Worm (Caenorhabditis elegans) whole organism, early embryonic: Measurements from ENCODE around the gene rpl-22.

Source experiments
- F13C5.2 ChIP-seq: sonication (generic microtip); optimal IDR thresholded peaks from 2 replicates; lab custom pipeline; 2017; ENCODE audit warnings: mild to moderate bottlenecking, missing genetic modification characterization, inconsistent platforms, missing compliant biosample characterization
- aly-1 ChIP-seq: sonication (generic microtip); optimal IDR thresholded peaks from 2 replicates; lab custom pipeline; 2016; ENCODE audit warnings: missing genetic modification characterization, missing compliant biosample characterization
- ama-1 ChIP-seq: fragments of 150-350 bp; optimal IDR thresholded peaks from 2 replicates; lab custom pipeline; 2014
- ceh-13 ChIP-seq: fragments of 200-800 bp; sonication (Bioruptor generic); optimal IDR thresholded peaks from 2 replicates; lab custom pipeline; 2018; ENCODE audit warnings: mild to moderate bottlenecking, missing genetic modification characterization, missing compliant biosample characterization
- ceh-36 ChIP-seq: sonication (generic microtip); optimal IDR thresholded peaks from 2 replicates; lab custom pipeline; 2016; ENCODE audit warnings: missing genetic modification characterization, inconsistent platforms, missing compliant biosample characterization
- flt-1 ChIP-seq: fragments of 200-800 bp; sonication (Bioruptor generic); IDR thresholded peaks from 2 replicates; pipeline ENCODE4 v1.3.6; 2022; ENCODE audit warnings: missing genetic modification characterization, missing compliant biosample characterization
- hmg-4 ChIP-seq: fragments of 200-800 bp; sonication (Bioruptor generic); optimal IDR thresholded peaks from 2 replicates; lab custom pipeline; 2018; ENCODE audit warnings: mild to moderate bottlenecking, missing genetic modification characterization, missing compliant biosample characterization
- hnd-1 ChIP-seq: sonication (generic microtip); optimal IDR thresholded peaks from 2 replicates; lab custom pipeline; 2016; ENCODE audit warnings: missing genetic modification characterization, missing compliant biosample characterization
- pes-1 ChIP-seq: fragments of 200-800 bp; sonication (Bioruptor generic); IDR thresholded peaks from 2 replicates; pipeline ENCODE4 v1.3.6; 2022; ENCODE audit warnings: missing genetic modification reagents, missing genetic modification characterization, missing compliant biosample characterization
- scrt-1 ChIP-seq: fragments of 200-800 bp; sonication (Bioruptor generic); IDR thresholded peaks from 2 replicates; pipeline ENCODE4 v1.3.6; 2022; ENCODE audit warnings: missing genetic modification characterization, missing compliant biosample characterization
- sea-1 ChIP-seq: fragments of 200-800 bp; sonication (Bioruptor generic); conservative IDR thresholded peaks from 2 replicates; pipeline ENCODE4 v1.3.6; 2022; ENCODE audit warnings: missing genetic modification characterization, missing compliant biosample characterization
- tbx-11 ChIP-seq: fragments of 200-800 bp; sonication (Bioruptor generic); IDR thresholded peaks from 2 replicates; pipeline ENCODE4 v1.3.6; 2022; ENCODE audit warnings: missing genetic modification characterization, missing compliant biosample characterization
- tra-4 ChIP-seq: sonication (generic microtip); optimal IDR thresholded peaks from 2 replicates; lab custom pipeline; 2017; ENCODE audit warnings: missing genetic modification characterization, missing compliant biosample characterization

ce11 chrII:5084225-5084624 lies 28.8 kb downstream of the rpl-22 start:
- no peak for TF ChIP-seq ceh-13 (GFP tag; lab: Kevin White, UChicago)
- no peak for TF ChIP-seq tbx-11 (GFP tag; lab: Robert Waterston, UW)
- TF ChIP-seq sea-1: no peak
- no peak for TF ChIP-seq ama-1
- TF ChIP-seq tra-4 (tag; lab: Kevin White, UChicago): no peak
- no peak for TF ChIP-seq ceh-36 (tag; lab: Kevin White, UChicago)
- TF ChIP-seq F13C5.2: no peak
- TF ChIP-seq aly-1 (tag; lab: Kevin White, UChicago): no peak
- TF ChIP-seq hmg-4 (GFP tag; lab: Kevin White, UChicago): no peak
- no peak for TF ChIP-seq hnd-1 (tag; lab: Kevin White, UChicago)
- TF ChIP-seq flt-1: no peak
- no peak for TF ChIP-seq scrt-1 (GFP tag; lab: Robert Waterston, UW)
- no peak for TF ChIP-seq pes-1 (GFP tag; lab: Robert Waterston, UW)
